Fruit fly (Drosophila melanogaster) whole organism, wandering third instar larva: Measurements from ENCODE around the gene GluRIIB.

ENCODE experiments used
- CrebA ChIP-seq: fragments of 200-800 bp; sonication (Bioruptor generic); optimal IDR thresholded peaks from 2 replicates; lab custom pipeline; 2016; ENCODE audit warnings: missing biosample characterization, mild to moderate bottlenecking, missing genetic modification characterization, borderline replicate concordance
- Dfd ChIP-seq: fragments of >200 bp; optimal IDR thresholded peaks from 2 replicates; lab custom pipeline; 2017; ENCODE audit warnings: missing biosample characterization, missing genetic modification characterization
- GATAd ChIP-seq: sonication (Bioruptor generic); optimal IDR thresholded peaks from 2 replicates; lab custom pipeline; 2016; ENCODE audit warnings: missing biosample characterization, missing genetic modification characterization
- foxo ChIP-seq, 2 experiments: fragments of 200-800 bp; sonication (Bioruptor generic); optimal IDR thresholded peaks; 2 replicates in 1 of 2; 3 replicates in 1 of 2; lab custom pipeline; 2016 to 2017; ENCODE audit warnings: missing biosample characterization in 2 of 2, missing genetic modification characterization in 2 of 2
- h ChIP-seq: fragments of 200-800 bp; sonication (Bioruptor generic); optimal IDR thresholded peaks from 3 replicates; lab custom pipeline; 2016; ENCODE audit warnings: missing biosample characterization, mild to moderate bottlenecking, missing genetic modification characterization
- psq ChIP-seq: fragments of 200-800 bp; sonication (Bioruptor generic); optimal IDR thresholded peaks from 3 replicates; lab custom pipeline; 2017; ENCODE audit warnings: missing biosample characterization, mild to moderate bottlenecking, missing genetic modification characterization, moderate library complexity
- rgr ChIP-seq: fragments of 200-800 bp; sonication (Bioruptor generic); optimal IDR thresholded peaks from 3 replicates; lab custom pipeline; 2016; ENCODE audit warnings: missing biosample characterization, mild to moderate bottlenecking, missing genetic modification characterization

- TF ChIP-seq Dfd (GFP tag; lab: Kevin White, UChicago), result peak; percentile 85
- TF ChIP-seq CrebA (GFP tag; lab: Kevin White, UChicago), result no peak
- TF ChIP-seq foxo (GFP tag; optimal IDR thresholded peaks at IDR 0.05; lab: Kevin White, UChicago), result no peak
- no peak for TF ChIP-seq GATAd (GFP tag; lab: Kevin White, UChicago)
- no peak for TF ChIP-seq rgr (GFP tag; lab: Kevin White, UChicago)
- TF ChIP-seq psq, result no peak
- TF ChIP-seq h (GFP tag; lab: Kevin White, UChicago), result no peak
Observed at dm6 chr2L:5593839-5594238, 34.7 kb downstream of the GluRIIB start.
